Worm (Caenorhabditis elegans): ENCODE measurements around the gene F52G3.8.

DNA sequence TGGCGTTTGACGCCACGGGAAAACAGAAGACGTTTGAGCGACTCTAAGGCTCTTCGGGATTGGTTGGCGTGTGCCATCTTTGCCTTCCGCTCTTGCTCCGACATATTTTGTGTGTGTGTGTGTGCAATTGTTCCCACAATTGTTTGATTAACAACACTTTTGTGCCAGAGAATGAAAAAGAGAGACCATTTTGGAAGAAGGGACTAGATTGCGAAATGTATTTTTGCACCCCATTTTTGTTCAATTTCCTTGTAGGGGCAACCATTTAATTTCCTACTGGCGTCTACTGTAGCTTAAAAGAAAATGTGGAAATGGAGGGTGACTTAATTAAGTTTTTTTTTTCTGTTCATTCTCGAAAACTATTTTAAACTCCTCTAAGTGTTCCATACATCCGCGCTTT, 49.4 kb upstream of the F52G3.8 start:
- no peak for TF ChIP-seq tab-1 (GFP tag; IDR thresholded peaks at IDR 0.05)
- no peak for TF ChIP-seq flt-1 (GFP tag; IDR thresholded peaks at IDR 0.05)
- TF ChIP-seq ztf-23 (GFP tag; IDR thresholded peaks at IDR 0.05), result no peak
- TF ChIP-seq klf-2 (GFP tag; conservative IDR thresholded peaks at IDR 0.05), result no peak
- TF ChIP-seq med-1 (GFP tag; optimal IDR thresholded peaks at IDR 0.05; ENCODE audit: insufficient read depth), result no peak
- TF ChIP-seq cog-1 (tag; optimal IDR thresholded peaks at IDR 0.05), result no peak

All from whole organism, midembryonic.